Fruit fly (Drosophila melanogaster): ENCODE results near the gene Pgk.
A peak's percentile ranks its signal among the peaks of the same experiment; 100 is the strongest.

The Pgk gene

dm6 chr2L:2752460-2753411 is at the start of gene Pgk (continued):
- peak; percentile 75 for TF ChIP-seq Sox100B (GFP tag; optimal IDR thresholded peaks at IDR 0.05)
- no peak for TF ChIP-seq CG5953 (GFP tag; IDR thresholded peaks at IDR 0.05)
- peak; percentile 48 for TF ChIP-seq CG12299 (tag; optimal IDR thresholded peaks at IDR 0.05)
- TF ChIP-seq Mrtf (GFP tag; IDR thresholded peaks at IDR 0.05), result no peak
- TF ChIP-seq Xbp1 (GFP tag; optimal IDR thresholded peaks at IDR 0.05), result peak; percentile 30
- peak; percentile 78 for TF ChIP-seq CG6765 (GFP tag; optimal IDR thresholded peaks at IDR 0.05)
- no peak for TF ChIP-seq CG1602 (GFP tag; optimal IDR thresholded peaks at IDR 0.05)
- TF ChIP-seq gro (GFP tag; optimal IDR thresholded peaks at IDR 0.05), result peak; percentile 78
- TF ChIP-seq Dll (GFP tag; IDR thresholded peaks at IDR 0.05; ENCODE audit: partially characterized antibody), result no peak
- no peak for TF ChIP-seq ttk (GFP tag; IDR thresholded peaks at IDR 0.05)
- no peak for TF ChIP-seq Dref (GFP tag; IDR thresholded peaks at IDR 0.05)
- peak; percentile 23 for TF ChIP-seq CG15601 (tag; optimal IDR thresholded peaks at IDR 0.05)
- peak; percentile 1 for TF ChIP-seq HLH54F (GFP tag; optimal IDR thresholded peaks at IDR 0.05)
- peak; percentile 40 for TF ChIP-seq CG11398 (GFP tag; optimal IDR thresholded peaks at IDR 0.05)
- TF ChIP-seq HmgD (GFP tag; optimal IDR thresholded peaks at IDR 0.05), result peak; percentile 36
- TF ChIP-seq CG4328 (GFP tag; optimal IDR thresholded peaks at IDR 0.05), result peak; percentile 70

dm6 chr2L:2802527-2802926 is 49.7 kb upstream of the Pgk start:
- peak; percentile 96 for TF ChIP-seq nom (GFP tag; optimal IDR thresholded peaks at IDR 0.05)
- no peak for TF ChIP-seq sqz (GFP tag; optimal IDR thresholded peaks at IDR 0.05)
- no peak for TF ChIP-seq NfI (GFP tag; optimal IDR thresholded peaks at IDR 0.05)
- no peak for TF ChIP-seq CG14965 (GFP tag; optimal IDR thresholded peaks at IDR 0.05; ENCODE audit: borderline replicate concordance)
- TF ChIP-seq mld (GFP tag; IDR thresholded peaks at IDR 0.05; ENCODE audit: partially characterized antibody), result no peak
- TF ChIP-seq bab2 (GFP tag; optimal IDR thresholded peaks at IDR 0.05), result no peak
- peak; percentile 50 for TF ChIP-seq Med (GFP tag)
- no peak for TF ChIP-seq CG8944 (GFP tag; optimal IDR thresholded peaks at IDR 0.05)
- no peak for TF ChIP-seq Sox102F (GFP tag; optimal IDR thresholded peaks at IDR 0.05)
- TF ChIP-seq CG8281 (tag; optimal IDR thresholded peaks at IDR 0.05), result peak; percentile 96
- TF ChIP-seq chm (GFP tag; IDR thresholded peaks at IDR 0.05), result no peak
- TF ChIP-seq oc (tag; optimal IDR thresholded peaks at IDR 0.05), result no peak
- TF ChIP-seq CG32767 (GFP tag; IDR thresholded peaks at IDR 0.05), result no peak
- no peak for TF ChIP-seq ara (GFP tag; IDR thresholded peaks at IDR 0.05)
- TF ChIP-seq wor (GFP tag; IDR thresholded peaks at IDR 0.05), result no peak
- TF ChIP-seq caup (GFP tag; optimal IDR thresholded peaks at IDR 0.05; ENCODE audit: severe bottlenecking), result no peak
- peak in 1 of 2 experiments; percentile 69 for TF ChIP-seq bsh (GFP tag; optimal IDR thresholded peaks at IDR 0.05)
- TF ChIP-seq CG5180 (GFP tag; optimal IDR thresholded peaks at IDR 0.05), result peak; percentile 24

- no peak for TF ChIP-seq CG15514 (GFP tag; optimal IDR thresholded peaks at IDR 0.05)
- no peak for TF ChIP-seq gcm (GFP tag; optimal IDR thresholded peaks at IDR 0.05)
- no peak for TF ChIP-seq Hr39 (optimal IDR thresholded peaks at IDR 0.05)
- no peak for TF ChIP-seq gcm2 (GFP tag; optimal IDR thresholded peaks at IDR 0.05)
- peak; percentile 83 for TF ChIP-seq cwo (GFP tag; optimal IDR thresholded peaks at IDR 0.05)
- TF ChIP-seq CG15073 (GFP tag; optimal IDR thresholded peaks at IDR 0.05), result no peak
- TF ChIP-seq exex (tag; optimal IDR thresholded peaks at IDR 0.05), result peak; percentile 93
- peak; percentile 41 for TF ChIP-seq ftz-f1 (GFP tag; optimal IDR thresholded peaks at IDR 0.05)
- TF ChIP-seq lab (GFP tag; optimal IDR thresholded peaks at IDR 0.05), result peak; percentile 90
- TF ChIP-seq MTF-1 (GFP tag; optimal IDR thresholded peaks at IDR 0.05; ENCODE audit: borderline replicate concordance), result no peak
- peak; percentile 44 for TF ChIP-seq CG18599 (GFP tag; optimal IDR thresholded peaks at IDR 0.05)
- no peak for TF ChIP-seq CG1529 (GFP tag; optimal IDR thresholded peaks at IDR 0.05)
Measured at dm6 chr2L:2800956-2801776, 48.3 kb upstream of the Pgk start.
